Worm (Caenorhabditis elegans) whole organism, L4 larva: ENCODE measurements around the gene sec-16A.2.

Experiments
- R02D3.7 ChIP-seq: fragments of 150-350 bp; sonication (generic microtip); optimal IDR thresholded peaks from 3 replicates; lab custom pipeline; 2014; ENCODE audit warnings: missing biosample characterization, missing genetic modification characterization
- aha-1 ChIP-seq: fragments of 150-350 bp; peaks from one replicate; lab custom pipeline; 2014; ENCODE audit warnings: missing biosample characterization, missing genetic modification characterization
- ama-1 ChIP-seq: fragments of 150-350 bp; optimal IDR thresholded peaks from 2 replicates; lab custom pipeline; 2014; ENCODE audit warnings: inconsistent platforms, mixed read lengths
- dmd-8 ChIP-seq: fragments of 200-800 bp; sonication (Bioruptor generic); IDR thresholded peaks from 2 replicates; pipeline ENCODE4 v1.3.6; 2022; ENCODE audit warnings: missing genetic modification characterization, missing compliant biosample characterization
- jun-1 ChIP-seq: fragments of 150-350 bp; optimal IDR thresholded peaks from 2 replicates; lab custom pipeline; 2014; ENCODE audit warnings: missing biosample characterization, missing genetic modification reagents, missing genetic modification characterization
- lin-1 ChIP-seq: fragments of 200-800 bp; sonication (Bioruptor generic); IDR thresholded peaks from 2 replicates; pipeline ENCODE4 v1.3.6; 2022; ENCODE audit warnings: missing genetic modification reagents, missing genetic modification characterization, missing compliant biosample characterization
- mep-1 ChIP-seq: fragments of 150-350 bp; sonication (generic microtip); optimal IDR thresholded peaks from 3 replicates; lab custom pipeline; 2014; ENCODE audit warnings: missing biosample characterization, missing genetic modification characterization
- nhr-10 ChIP-seq: fragments of 150-350 bp; optimal IDR thresholded peaks from 2 replicates; lab custom pipeline; 2014; ENCODE audit warnings: missing biosample characterization, missing genetic modification characterization
- nhr-28 ChIP-seq: fragments of 150-350 bp; optimal IDR thresholded peaks from 2 replicates; lab custom pipeline; 2014; ENCODE audit warnings: missing biosample characterization, missing genetic modification characterization
- nhr-76 ChIP-seq: fragments of 150-350 bp; optimal IDR thresholded peaks from 2 replicates; lab custom pipeline; 2014; ENCODE audit warnings: missing biosample characterization, missing genetic modification characterization
- pqm-1 ChIP-seq: sonication (generic microtip); optimal IDR thresholded peaks from 2 replicates; lab custom pipeline; 2017; ENCODE audit warnings: missing biosample characterization, missing genetic modification characterization
- zip-11 ChIP-seq: fragments of 200-800 bp; sonication (Bioruptor generic); IDR thresholded peaks from 2 replicates; pipeline ENCODE4 v1.3.6; 2022; ENCODE audit warnings: missing genetic modification characterization, missing compliant biosample characterization

- TF ChIP-seq nhr-28 (tag; lab: Kevin White, UChicago) (no peak), nhr-76 (tag; lab: Kevin White, UChicago) (no peak), R02D3.7 (tag; lab: Kevin White, UChicago) (no peak), dmd-8 (no peak), lin-1 (GFP tag; lab: Robert Waterston, UW) (no peak), jun-1 (no peak), pqm-1 (tag; lab: Kevin White, UChicago) (no peak), ama-1 (lab: Kevin White, UChicago) (no peak), zip-11 (no peak), mep-1 (tag; lab: Kevin White, UChicago) (no peak), nhr-10 (tag; lab: Kevin White, UChicago) (no peak), aha-1 (no peak)
Measured at ce11 chrX:8299554-8299953, 12.5 kb downstream of the sec-16A.2 start, which contains the start of gene ced-13.
